Worm (Caenorhabditis elegans) whole organism, L1 larva: ENCODE results near the gene Y22D7AR.7.

Experiments
- F16B12.6 ChIP-seq: fragments of 150-350 bp; optimal IDR thresholded peaks from 2 replicates; lab custom pipeline; 2014; ENCODE audit warnings: missing biosample characterization, missing genetic modification characterization
- Y116A8C.19 ChIP-seq: sonication (generic microtip); optimal IDR thresholded peaks from 2 replicates; lab custom pipeline; 2016; ENCODE audit warnings: missing compliant biosample characterization, missing genetic modification characterization, borderline replicate concordance
- alr-1 ChIP-seq: fragments of 200-800 bp; sonication (Bioruptor generic); optimal IDR thresholded peaks from 2 replicates; lab custom pipeline; 2018; ENCODE audit warnings: borderline replicate concordance, mild to moderate bottlenecking, missing genetic modification characterization, missing compliant biosample characterization
- aly-2 ChIP-seq: fragments of 150-350 bp; optimal IDR thresholded peaks from 2 replicates; lab custom pipeline; 2014; ENCODE audit warnings: missing biosample characterization, missing genetic modification characterization
- dpl-1 ChIP-seq, 3 experiments: fragments of 150-350 bp in 2 of 3; sonication (generic microtip) in 1 of 3; optimal IDR thresholded peaks; 2 replicates each; lab custom pipeline; 2014 to 2017; ENCODE audit warnings: missing biosample characterization in 3 of 3, missing genetic modification characterization in 3 of 3, missing genetic modification reagents in 3 of 3
- efl-1 ChIP-seq, 4 experiments: fragments of 150-350 bp; optimal IDR thresholded peaks in 3 of 4; peaks in 1 of 4; 1 replicate in 1 of 4; 2 replicates in 3 of 4; lab custom pipeline; 2014; ENCODE audit warnings: missing biosample characterization in 2 of 4, missing genetic modification characterization in 2 of 4, missing genetic modification reagents in 2 of 4
- efl-3 ChIP-seq: fragments of 200-800 bp; sonication (Bioruptor generic); optimal IDR thresholded peaks from 2 replicates; lab custom pipeline; 2018; ENCODE audit warnings: mild to moderate bottlenecking, missing genetic modification characterization, missing compliant biosample characterization
- egl-27 ChIP-seq, 2 experiments: fragments of 150-350 bp in 1 of 2; sonication (generic microtip); optimal IDR thresholded peaks; 3 replicates each; lab custom pipeline; 2017 to 2018; ENCODE audit warnings: missing biosample characterization in 2 of 2, missing genetic modification characterization in 2 of 2, missing genetic modification reagents in 2 of 2
- elt-2 ChIP-seq: sonication (generic microtip); optimal IDR thresholded peaks from 2 replicates; lab custom pipeline; 2016; ENCODE audit warnings: missing genetic modification characterization, mild to moderate bottlenecking, inconsistent platforms, missing compliant biosample characterization, missing genetic modification reagents
- ets-5 ChIP-seq: fragments of 200-800 bp; sonication (Bioruptor generic); IDR thresholded peaks from 2 replicates; pipeline ENCODE4 v1.3.6; 2022; ENCODE audit warnings: missing genetic modification characterization, missing compliant biosample characterization
- fkh-10 ChIP-seq: sonication (generic microtip); optimal IDR thresholded peaks from 2 replicates; lab custom pipeline; 2017; ENCODE audit warnings: missing biosample characterization, missing genetic modification reagents, missing genetic modification characterization
- fkh-4 ChIP-seq: sonication (generic microtip); optimal IDR thresholded peaks from 2 replicates; lab custom pipeline; 2016; ENCODE audit warnings: missing compliant biosample characterization, missing genetic modification characterization, borderline replicate concordance
- fos-1 ChIP-seq: fragments of 150-350 bp; optimal IDR thresholded peaks from 2 replicates; lab custom pipeline; 2014; ENCODE audit warnings: missing biosample characterization, missing genetic modification characterization
- hpl-2 ChIP-seq: fragments of 150-350 bp; optimal IDR thresholded peaks from 2 replicates; lab custom pipeline; 2014; ENCODE audit warnings: missing biosample characterization, missing genetic modification reagents, missing genetic modification characterization
- lin-14 ChIP-seq: fragments of 200-800 bp; sonication (Bioruptor generic); optimal IDR thresholded peaks from 2 replicates; lab custom pipeline; 2018; ENCODE audit warnings: mild to moderate bottlenecking, missing genetic modification characterization, moderate library complexity, missing compliant biosample characterization
- lin-35 ChIP-seq, 2 experiments: fragments of 150-350 bp; optimal IDR thresholded peaks; 2 replicates each; lab custom pipeline; 2014; ENCODE audit warnings: missing biosample characterization in 2 of 2, missing genetic modification characterization in 2 of 2, missing genetic modification reagents in 2 of 2
- lir-3 ChIP-seq: sonication (generic microtip); optimal IDR thresholded peaks from 2 replicates; lab custom pipeline; 2016; ENCODE audit warnings: mild to moderate bottlenecking, missing genetic modification characterization, moderate library complexity, missing compliant biosample characterization; ENCODE audit not compliant: poor library complexity
- lsy-2 ChIP-seq, 2 experiments: fragments of 150-350 bp; optimal IDR thresholded peaks; 2 replicates each; lab custom pipeline; 2014; ENCODE audit warnings: missing biosample characterization in 2 of 2, missing genetic modification characterization in 2 of 2
- mab-9 ChIP-seq: fragments of 200-800 bp; sonication (Bioruptor generic); IDR thresholded peaks from 2 replicates; pipeline ENCODE4 v1.3.6; 2022; ENCODE audit warnings: missing genetic modification reagents, missing genetic modification characterization, missing compliant biosample characterization
- mdl-1 ChIP-seq, 2 experiments: fragments of 150-350 bp; optimal IDR thresholded peaks; 2 replicates each; lab custom pipeline; 2014 to 2017; ENCODE audit warnings: missing biosample characterization in 2 of 2, missing genetic modification characterization in 2 of 2, inconsistent platforms in 1 of 2
- mef-2 ChIP-seq: fragments of 150-350 bp; optimal IDR thresholded peaks from 2 replicates; lab custom pipeline; 2014; ENCODE audit warnings: missing biosample characterization, missing genetic modification characterization
- nhr-11 ChIP-seq: fragments of 150-350 bp; optimal IDR thresholded peaks from 2 replicates; lab custom pipeline; 2014; ENCODE audit warnings: missing biosample characterization, missing genetic modification characterization
- nhr-19 ChIP-seq: fragments of 200-800 bp; sonication (Bioruptor generic); conservative IDR thresholded peaks from 2 replicates; pipeline ENCODE4 v1.3.6; 2022; ENCODE audit warnings: missing genetic modification characterization, missing compliant biosample characterization
- nhr-76 ChIP-seq: sonication (generic microtip); optimal IDR thresholded peaks from 2 replicates; lab custom pipeline; 2017; ENCODE audit warnings: missing biosample characterization, missing genetic modification characterization
- nhr-77 ChIP-seq: fragments of 150-350 bp; optimal IDR thresholded peaks from 2 replicates; lab custom pipeline; 2014; ENCODE audit warnings: missing biosample characterization, missing genetic modification characterization
- pax-3 ChIP-seq: fragments of 200-800 bp; sonication (Bioruptor generic); optimal IDR thresholded peaks from 2 replicates; lab custom pipeline; 2018; ENCODE audit warnings: mild to moderate bottlenecking, missing genetic modification characterization, moderate library complexity, missing compliant biosample characterization
- pqm-1 ChIP-seq: sonication (generic microtip); optimal IDR thresholded peaks from 3 replicates; lab custom pipeline; 2017; ENCODE audit warnings: missing biosample characterization, missing genetic modification characterization
- rnt-1 ChIP-seq: sonication (generic microtip); optimal IDR thresholded peaks from 2 replicates; lab custom pipeline; 2016; ENCODE audit warnings: mild to moderate bottlenecking, missing genetic modification characterization, moderate library complexity, missing compliant biosample characterization
- skn-1 ChIP-seq: fragments of 150-350 bp; optimal IDR thresholded peaks from 2 replicates; lab custom pipeline; 2014; ENCODE audit warnings: missing biosample characterization, missing genetic modification characterization
- snu-23 ChIP-seq: sonication (generic microtip); optimal IDR thresholded peaks from 2 replicates; lab custom pipeline; 2016; ENCODE audit warnings: missing genetic modification characterization, missing compliant biosample characterization
- sox-4 ChIP-seq: sonication (generic microtip); optimal IDR thresholded peaks from 2 replicates; lab custom pipeline; 2016; ENCODE audit warnings: missing genetic modification characterization, missing compliant biosample characterization
- swsn-7 ChIP-seq: sonication (generic microtip); optimal IDR thresholded peaks from 2 replicates; lab custom pipeline; 2016; ENCODE audit warnings: missing genetic modification characterization, missing compliant biosample characterization
- tbx-2 ChIP-seq: sonication (generic microtip); optimal IDR thresholded peaks from 2 replicates; lab custom pipeline; 2016; ENCODE audit warnings: missing genetic modification characterization, missing compliant biosample characterization
- unc-130 ChIP-seq: fragments of 150-350 bp; optimal IDR thresholded peaks from 2 replicates; lab custom pipeline; 2017; ENCODE audit warnings: missing biosample characterization, missing genetic modification characterization, inconsistent platforms
- unc-30 ChIP-seq: sonication (generic microtip); optimal IDR thresholded peaks from 2 replicates; lab custom pipeline; 2017; ENCODE audit warnings: missing biosample characterization, missing genetic modification characterization
- xbp-1 ChIP-seq: sonication (generic microtip); optimal IDR thresholded peaks from 2 replicates; lab custom pipeline; 2016; ENCODE audit warnings: missing genetic modification characterization, missing compliant biosample characterization
- zip-4 ChIP-seq: fragments of 200-800 bp; sonication (Bioruptor generic); optimal IDR thresholded peaks from 2 replicates; lab custom pipeline; 2018; ENCODE audit warnings: mild to moderate bottlenecking, missing genetic modification characterization, moderate library complexity, missing compliant biosample characterization
- ztf-4 ChIP-seq: fragments of 150-350 bp; optimal IDR thresholded peaks from 2 replicates; lab custom pipeline; 2014; ENCODE audit warnings: missing biosample characterization, missing genetic modification characterization

Y22D7AR.7 gene

DNA sequence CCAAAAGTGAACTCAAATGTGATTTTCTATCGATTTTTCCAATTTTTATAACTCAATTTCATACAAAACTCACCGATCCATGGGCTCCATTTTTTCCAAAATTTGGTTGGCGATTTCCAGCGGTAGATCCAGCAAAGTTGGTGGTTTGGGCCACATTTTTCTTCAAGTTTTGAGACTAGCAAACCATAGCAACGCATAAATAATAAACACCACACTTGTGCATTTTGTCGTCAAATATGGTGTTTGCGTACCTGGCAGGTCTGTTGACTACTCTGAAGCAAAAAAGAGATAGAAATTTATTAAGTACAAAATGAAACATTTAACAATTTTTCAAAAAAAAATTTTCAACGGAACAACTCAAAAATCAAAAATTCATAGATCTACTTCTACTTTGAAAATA is 17.4 kb upstream of the Y22D7AR.7 start (continued):
- TF ChIP-seq efl-1 (optimal IDR thresholded peaks at IDR 0.05; lab: Kevin White, UChicago), result peak; percentile 29 to 44
- peak; percentile 44 to 74 for TF ChIP-seq efl-1 (GFP tag; optimal IDR thresholded peaks at IDR 0.05 in 1 of 2; lab: Kevin White, UChicago)
- peak; percentile 84 for TF ChIP-seq F16B12.6 (tag; lab: Kevin White, UChicago)
- TF ChIP-seq lsy-2 (tag; optimal IDR thresholded peaks at IDR 0.05; lab: Kevin White, UChicago), result no peak

DNA sequence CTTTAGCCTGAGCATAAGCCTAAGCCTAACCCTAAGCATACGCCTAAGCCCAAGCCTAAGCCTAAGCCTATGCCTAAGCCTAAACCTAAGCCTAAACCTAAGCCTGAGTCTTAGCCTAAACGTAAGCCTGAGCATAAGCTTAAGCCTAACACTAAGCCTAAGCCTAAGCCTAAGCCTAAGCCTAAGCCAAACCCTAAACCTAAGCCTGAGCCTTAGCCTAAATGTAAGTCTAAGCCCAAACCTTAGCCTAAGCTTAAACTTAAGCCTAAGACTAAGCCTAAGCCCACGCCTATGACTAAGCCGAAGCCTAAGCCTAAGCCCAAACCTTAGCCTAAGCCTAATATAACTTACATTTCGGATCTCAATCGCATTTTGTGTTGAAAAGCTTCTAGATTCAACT is 16.1 kb upstream of the Y22D7AR.7 start:
- no peak for TF ChIP-seq lin-35 (GFP tag; optimal IDR thresholded peaks at IDR 0.05; lab: Kevin White, UChicago)
- TF ChIP-seq nhr-76 (tag; lab: Kevin White, UChicago), result no peak
- TF ChIP-seq skn-1 (tag; lab: Kevin White, UChicago), result no peak
- TF ChIP-seq fkh-4, result no peak
- TF ChIP-seq mdl-1 (tag; optimal IDR thresholded peaks at IDR 0.05; lab: Kevin White, UChicago), result no peak

DNA sequence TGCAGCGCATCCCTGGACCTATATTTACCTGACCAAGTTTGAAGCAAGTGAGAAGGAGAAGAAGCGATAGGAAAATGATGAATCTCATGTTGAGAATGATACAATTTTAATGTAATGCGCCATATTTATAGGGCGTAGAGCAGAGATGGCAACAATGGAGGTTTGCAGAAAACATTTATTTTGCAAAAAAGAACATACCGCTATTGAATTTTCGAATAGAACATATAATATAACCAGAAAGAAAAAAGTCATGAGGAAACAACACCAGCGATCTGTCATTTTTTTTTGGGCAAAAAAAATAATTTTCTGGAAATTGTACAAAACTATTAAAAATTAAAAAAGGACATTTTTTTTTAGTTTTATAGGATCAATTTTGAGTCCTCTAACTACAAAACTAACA is 14.4 kb upstream of the Y22D7AR.7 start, which contains the start of gene spex-3:
Gene spex-3, minus strand, starts transcription at position 101 of the 400 bp plus-strand sequence.
- TF ChIP-seq xbp-1 (tag; lab: Kevin White, UChicago) (no peak), Y116A8C.19 (tag; lab: Kevin White, UChicago) (no peak), lin-14 (no peak), sox-4 (no peak), F16B12.6 (tag; lab: Kevin White, UChicago) (no peak)
- TF ChIP-seq, all 84 proteins: peak for 0

DNA sequence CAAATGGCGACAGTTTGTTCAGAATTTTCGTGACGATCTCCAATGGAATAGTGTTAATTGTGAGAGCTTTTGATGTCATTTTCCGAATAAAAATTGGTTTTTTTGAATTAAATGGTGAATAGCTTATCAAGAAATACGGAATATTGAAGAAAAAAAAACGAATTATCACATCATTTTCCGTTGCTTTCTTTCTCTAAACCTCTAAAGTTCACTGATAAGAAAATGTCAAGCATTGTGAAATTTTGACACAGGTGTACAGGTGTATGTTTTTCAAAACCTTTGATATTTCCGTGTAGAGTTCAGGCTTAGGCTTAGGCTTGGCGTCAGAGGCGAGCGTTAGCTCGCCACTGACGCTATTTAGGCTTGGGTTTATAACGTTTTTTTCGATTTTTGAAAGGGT is 10.9 kb upstream of the Y22D7AR.7 start, which contains the start of gene fbxa-74:
Gene fbxa-74, minus strand, starts transcription at position 145 of the 400 bp plus-strand sequence.
- peak; percentile 27 for TF ChIP-seq pqm-1 (tag; lab: Kevin White, UChicago)
- no peak for TF ChIP-seq Y116A8C.19 (tag; lab: Kevin White, UChicago)
- no peak for TF ChIP-seq aly-2 (tag; lab: Kevin White, UChicago)
- no peak for TF ChIP-seq egl-27 (tag; optimal IDR thresholded peaks at IDR 0.05; lab: Kevin White, UChicago)
- peak; percentile 55 for TF ChIP-seq elt-2
- no peak for TF ChIP-seq hpl-2 (GFP tag; lab: Kevin White, UChicago)
- peak in 1 of 2 experiments; percentile 13 for TF ChIP-seq lin-35 (GFP tag; optimal IDR thresholded peaks at IDR 0.05; lab: Kevin White, UChicago)
- TF ChIP-seq lin-14, result no peak
- TF ChIP-seq zip-4 (GFP tag; lab: Kevin White, UChicago), result no peak

DNA sequence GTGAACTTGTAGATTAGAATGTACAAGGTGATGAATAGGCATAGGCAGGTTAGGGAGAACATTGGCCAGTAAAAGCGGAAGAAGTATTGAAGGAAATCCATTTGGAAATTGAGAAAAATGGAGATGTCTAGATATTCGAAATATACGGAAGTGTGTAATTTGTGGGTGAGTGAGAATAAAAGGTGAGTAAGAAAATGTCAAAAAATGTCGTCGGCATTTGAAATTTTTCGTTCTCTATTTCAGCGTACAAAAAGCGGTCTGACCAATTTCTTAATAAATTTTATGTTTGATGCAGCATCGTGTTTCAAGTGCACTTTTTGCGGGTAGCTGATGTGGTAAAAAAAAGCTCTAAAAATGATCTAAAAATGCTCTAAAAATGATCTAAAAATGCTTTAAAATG is 7.1 kb upstream of the Y22D7AR.7 start, which contains the start of gene srd-64:
Gene srd-64, minus strand, starts transcription at position 101 of the 400 bp plus-strand sequence.
- TF ChIP-seq pax-3 (tag; lab: Kevin White, UChicago) (no peak), mab-9 (GFP tag; lab: Robert Waterston, UW) (no peak), rnt-1 (tag; lab: Kevin White, UChicago) (no peak), efl-3 (GFP tag; lab: Kevin White, UChicago) (no peak), fkh-4 (no peak), skn-1 (tag; lab: Kevin White, UChicago) (no peak), hpl-2 (GFP tag; lab: Kevin White, UChicago) (no peak), ets-5 (no peak), tbx-2 (tag; lab: Kevin White, UChicago) (no peak)

DNA sequence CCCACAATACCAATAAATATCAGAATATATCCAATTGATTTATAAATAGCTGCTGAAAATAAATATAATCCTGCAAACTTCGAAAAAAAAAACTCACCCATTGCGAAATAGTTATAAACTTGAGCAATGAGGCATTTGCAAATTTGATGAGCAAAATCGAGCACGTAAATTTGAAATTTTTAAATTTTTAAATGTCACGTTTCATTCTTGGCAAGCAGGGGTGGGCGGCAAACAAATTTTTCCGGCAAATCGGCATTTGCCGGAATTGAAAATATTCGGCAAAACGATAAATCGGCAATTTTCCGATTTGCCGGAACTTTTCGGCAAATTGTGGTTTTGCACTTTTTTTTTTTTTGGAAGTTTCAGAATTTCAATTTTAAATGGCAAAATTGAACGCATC is 2.0 kb upstream of the Y22D7AR.7 start, which contains the start of gene Y22D7AR.14:
Gene Y22D7AR.14, minus strand, starts transcription at position 101 of the 400 bp plus-strand sequence.
- TF ChIP-seq nhr-11 (tag; lab: Kevin White, UChicago) (no peak), elt-2 (no peak), snu-23 (GFP tag; lab: Kevin White, UChicago) (no peak), lir-3 (tag; lab: Kevin White, UChicago) (no peak)

DNA sequence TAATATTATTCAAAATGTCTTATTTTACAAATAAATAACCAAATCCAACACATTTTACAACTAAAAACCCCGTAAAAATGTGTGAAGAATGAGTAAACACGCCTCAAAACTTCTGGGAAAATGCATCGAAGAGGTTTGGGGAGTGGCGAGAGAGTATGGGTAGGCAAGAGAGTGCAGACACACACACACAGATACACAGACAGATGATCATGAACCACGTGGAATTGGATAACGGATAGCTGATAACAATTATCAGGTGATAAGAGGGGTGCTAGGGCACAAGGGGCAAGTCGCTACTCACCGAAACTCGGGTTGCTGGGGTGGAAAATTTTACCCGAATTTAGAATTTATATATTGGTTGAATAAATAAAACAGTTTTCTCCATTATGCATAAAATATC is 5.6 kb downstream of the Y22D7AR.7 start:
- peak in 1 of 2 experiments; percentile 94 for TF ChIP-seq mdl-1 (tag; optimal IDR thresholded peaks at IDR 0.05; lab: Kevin White, UChicago)
- TF ChIP-seq dpl-1 (GFP tag; optimal IDR thresholded peaks at IDR 0.05; lab: Kevin White, UChicago), result peak; percentile 7 to 23 (median 22)
- TF ChIP-seq lin-35 (GFP tag; optimal IDR thresholded peaks at IDR 0.05; lab: Kevin White, UChicago), result peak in 1 of 2 experiments; percentile 44
- TF ChIP-seq fos-1 (tag; lab: Kevin White, UChicago), result no peak
- TF ChIP-seq unc-130 (tag; lab: Kevin White, UChicago), result peak; percentile 80
- TF ChIP-seq unc-30 (tag; lab: Kevin White, UChicago), result no peak
- TF ChIP-seq ztf-4, result peak; percentile 19
- peak; percentile 66 for TF ChIP-seq nhr-19 (GFP tag; lab: Robert Waterston, UW)
- no peak for TF ChIP-seq mef-2
- TF ChIP-seq nhr-77 (tag; lab: Kevin White, UChicago), result peak; percentile 24
- TF ChIP-seq mab-9 (GFP tag; lab: Robert Waterston, UW), result 0 out of 2 replicates have a peak, but pooled peaks have one; percentile 16
- peak in 1 of 2 experiments; percentile 41 for TF ChIP-seq lsy-2 (tag; optimal IDR thresholded peaks at IDR 0.05; lab: Kevin White, UChicago)
- peak; percentile 20 for TF ChIP-seq lir-3 (tag; lab: Kevin White, UChicago)
- TF ChIP-seq fkh-10 (GFP tag; lab: Kevin White, UChicago), result no peak
- no peak for TF ChIP-seq alr-1 (tag; lab: Kevin White, UChicago)
- peak; percentile 28 for TF ChIP-seq swsn-7 (tag; lab: Kevin White, UChicago)
